Worm (Caenorhabditis elegans) whole organism, young adult: ENCODE measurements around the gene ari-2.

Source experiments
- B0019.2 ChIP-seq: fragments of 200-800 bp; sonication (Bioruptor generic); conservative IDR thresholded peaks from 2 replicates; pipeline ENCODE4 v1.3.6; 2022; ENCODE audit warnings: missing genetic modification reagents, missing genetic modification characterization, missing compliant biosample characterization
- C17E4.6 ChIP-seq: fragments of 200-800 bp; sonication (Bioruptor generic); IDR thresholded peaks from 2 replicates; pipeline ENCODE4 v1.3.6; 2022; ENCODE audit warnings: missing genetic modification reagents, missing genetic modification characterization, missing compliant biosample characterization
- D2030.7 ChIP-seq: fragments of 200-800 bp; sonication (Bioruptor generic); IDR thresholded peaks from 2 replicates; pipeline ENCODE4 v1.3.6; 2022; ENCODE audit warnings: missing genetic modification reagents, missing genetic modification characterization, missing compliant biosample characterization
- F23B12.7 ChIP-seq: sonication (generic microtip); optimal IDR thresholded peaks from 2 replicates; lab custom pipeline; 2017; ENCODE audit warnings: missing genetic modification characterization, mild to moderate bottlenecking, missing compliant biosample characterization, antibody characterized with exemption, moderate library complexity; ENCODE audit not compliant: insufficient read depth
- F37B4.10 ChIP-seq: fragments of 200-800 bp; sonication (Bioruptor generic); IDR thresholded peaks from 2 replicates; pipeline ENCODE4 v1.3.6; 2022; ENCODE audit warnings: missing genetic modification characterization, missing compliant biosample characterization
- F52B5.7 ChIP-seq: sonication (generic microtip); optimal IDR thresholded peaks from 2 replicates; lab custom pipeline; 2016; ENCODE audit warnings: mild to moderate bottlenecking, missing genetic modification characterization, missing compliant biosample characterization
- F57A8.1 ChIP-seq: fragments of 200-800 bp; sonication (Bioruptor generic); optimal IDR thresholded peaks from 2 replicates; lab custom pipeline; 2018; ENCODE audit warnings: mild to moderate bottlenecking, missing genetic modification characterization, moderate library complexity, missing compliant biosample characterization
- F57C9.4 ChIP-seq: sonication (generic microtip); optimal IDR thresholded peaks from 2 replicates; lab custom pipeline; 2017; ENCODE audit warnings: mild to moderate bottlenecking, missing genetic modification characterization, missing compliant biosample characterization
- K12H6.12 ChIP-seq: fragments of 200-800 bp; sonication (Bioruptor generic); optimal IDR thresholded peaks from 2 replicates; lab custom pipeline; 2018; ENCODE audit warnings: mild to moderate bottlenecking, missing genetic modification characterization, missing compliant biosample characterization
- T07F8.4 ChIP-seq: sonication (generic microtip); optimal IDR thresholded peaks from 2 replicates; lab custom pipeline; 2016; ENCODE audit warnings: mild to moderate bottlenecking, missing genetic modification characterization, moderate library complexity, missing compliant biosample characterization
- T26A5.8 ChIP-seq: sonication (generic microtip); optimal IDR thresholded peaks from 2 replicates; lab custom pipeline; 2016; ENCODE audit warnings: missing genetic modification characterization, missing compliant biosample characterization
- Y53F4B.3 ChIP-seq: fragments of 200-800 bp; sonication (Bioruptor generic); IDR thresholded peaks from 2 replicates; pipeline ENCODE4 v1.3.6; 2022; ENCODE audit warnings: missing genetic modification reagents, missing genetic modification characterization, missing compliant biosample characterization
- atf-7 ChIP-seq: sonication (generic microtip); optimal IDR thresholded peaks from 2 replicates; lab custom pipeline; 2017; ENCODE audit warnings: mild to moderate bottlenecking, missing genetic modification characterization, missing compliant biosample characterization
- attf-3 ChIP-seq: fragments of 200-800 bp; sonication (Bioruptor generic); conservative IDR thresholded peaks from 2 replicates; pipeline ENCODE4 v1.3.6; 2022; ENCODE audit warnings: missing genetic modification reagents, missing genetic modification characterization, missing compliant biosample characterization
- attf-5 ChIP-seq: fragments of 200-800 bp; sonication (Bioruptor generic); optimal IDR thresholded peaks from 2 replicates; lab custom pipeline; 2018; ENCODE audit warnings: mild to moderate bottlenecking, missing genetic modification characterization, missing compliant biosample characterization
- bed-1 ChIP-seq: fragments of 200-800 bp; sonication (Bioruptor generic); IDR thresholded peaks from 2 replicates; pipeline ENCODE4 v1.3.6; 2022; ENCODE audit warnings: missing genetic modification reagents, missing genetic modification characterization, missing compliant biosample characterization
- ceh-100 ChIP-seq: fragments of 200-800 bp; sonication (Bioruptor generic); IDR thresholded peaks from 2 replicates; pipeline ENCODE4 v1.3.6; 2022; ENCODE audit warnings: missing genetic modification reagents, missing genetic modification characterization, missing compliant biosample characterization
- ceh-79 ChIP-seq: sonication (generic microtip); optimal IDR thresholded peaks from 2 replicates; lab custom pipeline; 2017; ENCODE audit warnings: mild to moderate bottlenecking, missing genetic modification characterization, missing compliant biosample characterization
- ceh-91 ChIP-seq: fragments of 200-800 bp; sonication (Bioruptor generic); IDR thresholded peaks from 2 replicates; pipeline ENCODE4 v1.3.6; 2022; ENCODE audit warnings: missing genetic modification reagents, missing genetic modification characterization, missing compliant biosample characterization
- chd-7 ChIP-seq: sonication (generic microtip); optimal IDR thresholded peaks from 2 replicates; lab custom pipeline; 2016; ENCODE audit warnings: mild to moderate bottlenecking, missing genetic modification characterization, moderate library complexity, missing compliant biosample characterization
- die-1 ChIP-seq: sonication (generic microtip); optimal IDR thresholded peaks from 2 replicates; lab custom pipeline; 2016; ENCODE audit warnings: missing genotype, mild to moderate bottlenecking, missing genetic modification characterization, missing compliant biosample characterization
- dox-1 ChIP-seq: fragments of 200-800 bp; sonication (Bioruptor generic); IDR thresholded peaks from 2 replicates; pipeline ENCODE4 v1.3.6; 2022; ENCODE audit warnings: missing genetic modification reagents, missing genetic modification characterization, missing compliant biosample characterization
- dpff-1 ChIP-seq: sonication (generic microtip); optimal IDR thresholded peaks from 2 replicates; lab custom pipeline; 2017; ENCODE audit warnings: mild to moderate bottlenecking, missing genetic modification characterization, missing compliant biosample characterization
- dpl-1 ChIP-seq: fragments of 150-350 bp; optimal IDR thresholded peaks from 2 replicates; lab custom pipeline; 2014; ENCODE audit warnings: missing biosample characterization, missing genetic modification reagents, missing genetic modification characterization
- egl-18 ChIP-seq: fragments of 200-800 bp; sonication (Bioruptor generic); IDR thresholded peaks from 2 replicates; pipeline ENCODE4 v1.3.6; 2022; ENCODE audit warnings: missing genetic modification reagents, missing genetic modification characterization, missing compliant biosample characterization
- fkh-3 ChIP-seq: sonication (generic microtip); optimal IDR thresholded peaks from 2 replicates; lab custom pipeline; 2016; ENCODE audit warnings: mild to moderate bottlenecking, missing genetic modification characterization, missing compliant biosample characterization
- gei-17 ChIP-seq: fragments of 200-800 bp; sonication (Bioruptor generic); optimal IDR thresholded peaks from 2 replicates; lab custom pipeline; 2018; ENCODE audit warnings: mild to moderate bottlenecking, missing genetic modification characterization, missing compliant biosample characterization
- hlh-12 ChIP-seq: sonication (generic microtip); optimal IDR thresholded peaks from 2 replicates; lab custom pipeline; 2016; ENCODE audit warnings: missing genetic modification characterization, missing compliant biosample characterization
- hmg-1.2 ChIP-seq: fragments of 200-800 bp; sonication (Bioruptor generic); IDR thresholded peaks from 2 replicates; pipeline ENCODE4 v1.3.6; 2022; ENCODE audit warnings: missing genetic modification reagents, missing genetic modification characterization, missing compliant biosample characterization
- hrde-1 ChIP-seq: sonication (generic microtip); optimal IDR thresholded peaks from 2 replicates; lab custom pipeline; 2016; ENCODE audit warnings: missing genetic modification characterization, mild to moderate bottlenecking, missing compliant biosample characterization, moderate library complexity, missing genotype, missing genetic modification reagents, borderline replicate concordance
- let-526 ChIP-seq: fragments of 200-800 bp; sonication (Bioruptor generic); IDR thresholded peaks from 2 replicates; pipeline ENCODE4 v1.3.6; 2022; ENCODE audit warnings: missing genetic modification reagents, missing genetic modification characterization, missing compliant biosample characterization
- let-607 ChIP-seq, 2 experiments: fragments of 200-800 bp in 1 of 2; sonication (Bioruptor generic) in 1 of 2; sonication (generic microtip) in 1 of 2; optimal IDR thresholded peaks; 2 replicates each; lab custom pipeline; 2016 to 2018; ENCODE audit warnings: mild to moderate bottlenecking in 2 of 2, missing compliant biosample characterization in 2 of 2, missing genetic modification characterization in 2 of 2, moderate library complexity in 2 of 2, missing genotype in 1 of 2
- lin-26 ChIP-seq: fragments of 200-800 bp; sonication (Bioruptor generic); IDR thresholded peaks from 2 replicates; pipeline ENCODE4 v1.3.6; 2022; ENCODE audit warnings: missing genetic modification reagents, missing genetic modification characterization, missing compliant biosample characterization
- lin-35 ChIP-seq, 3 experiments: fragments of 150-350 bp in 2 of 3; sonication (generic microtip) in 1 of 3; optimal IDR thresholded peaks; 2 replicates each; lab custom pipeline; 2014 to 2018; ENCODE audit warnings: missing biosample characterization in 3 of 3, missing genetic modification characterization in 3 of 3, missing genetic modification reagents in 3 of 3
- lin-40 ChIP-seq: sonication (generic microtip); optimal IDR thresholded peaks from 2 replicates; lab custom pipeline; 2016; ENCODE audit warnings: missing genetic modification characterization, mild to moderate bottlenecking, missing compliant biosample characterization, missing genotype, missing genetic modification reagents
- lsl-1 ChIP-seq: fragments of 200-800 bp; sonication (Bioruptor generic); optimal IDR thresholded peaks from 2 replicates; lab custom pipeline; 2018; ENCODE audit warnings: mild to moderate bottlenecking, missing genetic modification characterization, moderate library complexity, missing compliant biosample characterization
- madf-10 ChIP-seq: sonication (generic microtip); optimal IDR thresholded peaks from 2 replicates; lab custom pipeline; 2016; ENCODE audit warnings: mild to moderate bottlenecking, missing genetic modification characterization, missing compliant biosample characterization
- madf-8 ChIP-seq: fragments of 200-800 bp; sonication (Bioruptor generic); conservative IDR thresholded peaks from 2 replicates; pipeline ENCODE4 v1.3.6; 2022; ENCODE audit warnings: missing genetic modification reagents, missing genetic modification characterization, missing compliant biosample characterization
- nfya-2 ChIP-seq: fragments of 200-800 bp; sonication (Bioruptor generic); IDR thresholded peaks from 2 replicates; pipeline ENCODE4 v1.3.6; 2022; ENCODE audit warnings: missing genetic modification reagents, missing genetic modification characterization, missing compliant biosample characterization
- nfyb-1 ChIP-seq: fragments of 200-800 bp; sonication (Bioruptor generic); IDR thresholded peaks from 2 replicates; pipeline ENCODE4 v1.3.6; 2022; ENCODE audit warnings: missing genetic modification reagents, missing genetic modification characterization, missing compliant biosample characterization
- nhr-120 ChIP-seq: fragments of 200-800 bp; sonication (Bioruptor generic); IDR thresholded peaks from 2 replicates; pipeline ENCODE4 v1.3.6; 2022; ENCODE audit warnings: missing genetic modification characterization, missing compliant biosample characterization
- nhr-80 ChIP-seq: sonication (generic microtip); optimal IDR thresholded peaks from 2 replicates; lab custom pipeline; 2016; ENCODE audit warnings: missing genetic modification characterization, missing compliant biosample characterization
- sdz-38 ChIP-seq: sonication (generic microtip); optimal IDR thresholded peaks from 2 replicates; lab custom pipeline; 2016; ENCODE audit warnings: missing genotype, missing genetic modification characterization, missing compliant biosample characterization
- snpc-4 ChIP-seq, 5 experiments: fragments of 150-350 bp in 1 of 5; sonication (generic microtip) in 4 of 5; optimal IDR thresholded peaks; 2 replicates each; lab custom pipeline; 2014 to 2018; ENCODE audit warnings: missing genetic modification characterization in 5 of 5, missing biosample characterization in 3 of 5, antibody characterized with exemption in 2 of 5, mild to moderate bottlenecking in 2 of 5, missing compliant biosample characterization in 2 of 5, missing genotype in 2 of 5, moderate library complexity in 2 of 5, missing genetic modification reagents in 1 of 5
- zfh-2 ChIP-seq: fragments of 200-800 bp; sonication (Bioruptor generic); conservative IDR thresholded peaks from 2 replicates; pipeline ENCODE4 v1.3.6; 2022; ENCODE audit warnings: missing genetic modification reagents, missing genetic modification characterization, missing compliant biosample characterization
- ztf-18 ChIP-seq: sonication (generic microtip); optimal IDR thresholded peaks from 2 replicates; lab custom pipeline; 2016; ENCODE audit warnings: missing genotype, mild to moderate bottlenecking, missing genetic modification characterization, missing compliant biosample characterization
- ztf-26 ChIP-seq: sonication (generic microtip); optimal IDR thresholded peaks from 2 replicates; lab custom pipeline; 2017; ENCODE audit warnings: missing genetic modification characterization, missing compliant biosample characterization
- ztf-28 ChIP-seq: fragments of 200-800 bp; sonication (Bioruptor generic); IDR thresholded peaks from 2 replicates; pipeline ENCODE4 v1.3.6; 2022; ENCODE audit warnings: missing genetic modification reagents, missing genetic modification characterization, missing compliant biosample characterization
- ztf-3 ChIP-seq: fragments of 200-800 bp; sonication (Bioruptor generic); optimal IDR thresholded peaks from 2 replicates; lab custom pipeline; 2018; ENCODE audit warnings: mild to moderate bottlenecking, missing genetic modification characterization, missing compliant biosample characterization

Gene ari-2

ce11 chrIV:5591134-5591533 is 40.2 kb downstream of the ari-2 start (continued):
- no peak for TF ChIP-seq F37B4.10 (GFP tag; lab: Robert Waterston, UW)
- TF ChIP-seq B0019.2 (GFP tag; lab: Robert Waterston, UW) = no peak
- peak; percentile 61 for TF ChIP-seq madf-10 (tag; lab: Kevin White, UChicago)
- no peak for TF ChIP-seq T07F8.4 (tag; lab: Kevin White, UChicago)
- TF ChIP-seq dpff-1 (tag; lab: Kevin White, UChicago) = no peak
- TF ChIP-seq let-526 (GFP tag; lab: Robert Waterston, UW) = peak; percentile 68; the same call in 1 of the 2 replicates
- TF ChIP-seq F23B12.7 (tag; lab: Kevin White, UChicago) = peak; percentile 50
- TF ChIP-seq sdz-38 (tag; lab: Kevin White, UChicago) = no peak
- no peak for TF ChIP-seq ceh-91 (GFP tag; lab: Robert Waterston, UW)
- TF ChIP-seq lin-40 (tag; lab: Kevin White, UChicago) = peak; percentile 90
- TF ChIP-seq lin-35 (GFP tag; optimal IDR thresholded peaks at IDR 0.05; lab: Kevin White, UChicago) = peak in 1 of 3 experiments; percentile 2
- peak; percentile 54; the same call in 1 of the 2 replicates for TF ChIP-seq dox-1 (GFP tag; lab: Robert Waterston, UW)
- no peak for TF ChIP-seq F57A8.1 (GFP tag; lab: Kevin White, UChicago)
- TF ChIP-seq ztf-18 = no peak
- no peak for TF ChIP-seq snpc-4 (GFP tag; optimal IDR thresholded peaks at IDR 0.05; lab: Kevin White, UChicago)
- TF ChIP-seq snpc-4 (tag; optimal IDR thresholded peaks at IDR 0.05; lab: Kevin White, UChicago) = peak in 3 of 4 experiments; percentile 24 to 52 (median 39)
- peak; percentile 83 for TF ChIP-seq attf-5
- TF ChIP-seq fkh-3 (tag; lab: Kevin White, UChicago) = no peak
- no peak for TF ChIP-seq D2030.7 (GFP tag; lab: Robert Waterston, UW)
- TF ChIP-seq bed-1 (GFP tag; lab: Robert Waterston, UW) = no peak
- peak; percentile 67 for TF ChIP-seq lin-26 (GFP tag; lab: Robert Waterston, UW)
- no peak for TF ChIP-seq gei-17 (GFP tag; lab: Kevin White, UChicago)
- TF ChIP-seq nhr-120 (GFP tag; lab: Robert Waterston, UW) = no peak
- TF ChIP-seq hrde-1 (tag; lab: Kevin White, UChicago) = no peak
- no peak for TF ChIP-seq madf-8 (GFP tag; lab: Robert Waterston, UW)
- peak; percentile 20; the same call in 1 of the 2 replicates for TF ChIP-seq hmg-1.2 (GFP tag; lab: Robert Waterston, UW)
- TF ChIP-seq lsl-1 (GFP tag; lab: Kevin White, UChicago) = no peak
- no peak for TF ChIP-seq ztf-28 (GFP tag; lab: Robert Waterston, UW)
- no peak for TF ChIP-seq nfya-2 (GFP tag; lab: Robert Waterston, UW)
- peak; percentile 57 for TF ChIP-seq ztf-3 (GFP tag; lab: Kevin White, UChicago)
- TF ChIP-seq zfh-2 (GFP tag; lab: Robert Waterston, UW) = no peak
- no peak for TF ChIP-seq ceh-100 (GFP tag; lab: Robert Waterston, UW)
- TF ChIP-seq die-1 = no peak
- no peak for TF ChIP-seq attf-3 (GFP tag; lab: Robert Waterston, UW)
- peak; percentile 79 for TF ChIP-seq nfyb-1 (GFP tag; lab: Robert Waterston, UW)
- no peak for TF ChIP-seq egl-18
- TF ChIP-seq C17E4.6 = no peak
- TF ChIP-seq Y53F4B.3 = no peak
- TF ChIP-seq F52B5.7 = no peak
- TF ChIP-seq chd-7 = peak; percentile 92
- peak; percentile 92 for TF ChIP-seq atf-7 (tag; lab: Kevin White, UChicago)
- peak; percentile 94 for TF ChIP-seq nhr-80 (tag; lab: Kevin White, UChicago)
- no peak for TF ChIP-seq dpl-1 (GFP tag; lab: Kevin White, UChicago)
- TF ChIP-seq ceh-79 (tag; lab: Kevin White, UChicago) = no peak
- TF ChIP-seq hlh-12 = no peak
- no peak for TF ChIP-seq T26A5.8 (tag; lab: Kevin White, UChicago)
- peak; percentile 83 for TF ChIP-seq ztf-26 (tag; lab: Kevin White, UChicago)
- no peak for TF ChIP-seq F57C9.4 (tag; lab: Kevin White, UChicago)
- peak; percentile 41 for TF ChIP-seq K12H6.12 (tag; lab: Kevin White, UChicago)
- peak; percentile 91 to 95 for TF ChIP-seq let-607 (tag; optimal IDR thresholded peaks at IDR 0.05; lab: Kevin White, UChicago)
